Worm (Caenorhabditis elegans) whole organism, young adult: ENCODE measurements around the gene rab-21.

Experiments used
- B0336.3 ChIP-seq: fragments of 200-800 bp; sonication (Bioruptor generic); IDR thresholded peaks from 2 replicates; pipeline ENCODE4 v1.3.6; 2022; ENCODE audit warnings: missing genetic modification characterization, missing compliant biosample characterization
- D2030.7 ChIP-seq: fragments of 200-800 bp; sonication (Bioruptor generic); IDR thresholded peaks from 2 replicates; pipeline ENCODE4 v1.3.6; 2022; ENCODE audit warnings: missing genetic modification reagents, missing genetic modification characterization, missing compliant biosample characterization
- F10E7.11 ChIP-seq: sonication (generic microtip); optimal IDR thresholded peaks from 2 replicates; lab custom pipeline; 2017; ENCODE audit warnings: mild to moderate bottlenecking, missing genetic modification characterization, moderate library complexity, missing compliant biosample characterization
- F33H1.4 ChIP-seq: fragments of 200-800 bp; sonication (Bioruptor generic); IDR thresholded peaks from 2 replicates; pipeline ENCODE4 v1.3.6; 2022; ENCODE audit warnings: missing genetic modification reagents, missing genetic modification characterization, missing compliant biosample characterization
- F49E8.2 ChIP-seq: sonication (generic microtip); optimal IDR thresholded peaks from 3 replicates; lab custom pipeline; 2017; ENCODE audit warnings: missing genetic modification characterization, mild to moderate bottlenecking, missing compliant biosample characterization, antibody characterized with exemption, moderate library complexity; ENCODE audit not compliant: insufficient read depth
- F52B5.7 ChIP-seq: sonication (generic microtip); optimal IDR thresholded peaks from 2 replicates; lab custom pipeline; 2016; ENCODE audit warnings: mild to moderate bottlenecking, missing genetic modification characterization, missing compliant biosample characterization
- F55B11.4 ChIP-seq: sonication (generic microtip); optimal IDR thresholded peaks from 2 replicates; lab custom pipeline; 2016; ENCODE audit warnings: missing compliant biosample characterization, missing genetic modification characterization, borderline replicate concordance; ENCODE audit not compliant: insufficient read depth
- F57A8.1 ChIP-seq: fragments of 200-800 bp; sonication (Bioruptor generic); optimal IDR thresholded peaks from 2 replicates; lab custom pipeline; 2018; ENCODE audit warnings: mild to moderate bottlenecking, missing genetic modification characterization, moderate library complexity, missing compliant biosample characterization
- Y53G8AR.9 ChIP-seq: fragments of 200-800 bp; sonication (Bioruptor generic); conservative IDR thresholded peaks from 2 replicates; pipeline ENCODE4 v1.3.6; 2022; ENCODE audit warnings: missing genetic modification reagents, missing genetic modification characterization, missing compliant biosample characterization
- Y67H2A.10 ChIP-seq: fragments of 200-800 bp; sonication (Bioruptor generic); conservative IDR thresholded peaks from 2 replicates; pipeline ENCODE4 v1.3.6; 2022; ENCODE audit warnings: missing genetic modification reagents, missing genetic modification characterization, missing compliant biosample characterization
- ZK185.1 ChIP-seq: sonication (generic microtip); optimal IDR thresholded peaks from 2 replicates; lab custom pipeline; 2016; ENCODE audit warnings: mild to moderate bottlenecking, missing genetic modification characterization, missing compliant biosample characterization; ENCODE audit not compliant: poor library complexity, severe bottlenecking
- akir-1 ChIP-seq: fragments of 200-800 bp; sonication (Bioruptor generic); optimal IDR thresholded peaks from 2 replicates; lab custom pipeline; 2018; ENCODE audit warnings: mild to moderate bottlenecking, missing genetic modification characterization, moderate library complexity, missing compliant biosample characterization
- ama-1 ChIP-seq, 3 experiments: fragments of 150-350 bp in 1 of 3; sonication (generic microtip) in 2 of 3; optimal IDR thresholded peaks; 2 replicates each; lab custom pipeline; 2014 to 2018; ENCODE audit warnings: missing biosample characterization in 2 of 3, missing genetic modification characterization in 2 of 3, missing genetic modification reagents in 2 of 3
- aptf-3 ChIP-seq: fragments of 200-800 bp; sonication (Bioruptor generic); IDR thresholded peaks from 2 replicates; pipeline ENCODE4 v1.3.6; 2022; ENCODE audit warnings: missing genetic modification characterization, missing compliant biosample characterization
- atf-7 ChIP-seq: sonication (generic microtip); optimal IDR thresholded peaks from 2 replicates; lab custom pipeline; 2017; ENCODE audit warnings: mild to moderate bottlenecking, missing genetic modification characterization, missing compliant biosample characterization
- attf-5 ChIP-seq: fragments of 200-800 bp; sonication (Bioruptor generic); optimal IDR thresholded peaks from 2 replicates; lab custom pipeline; 2018; ENCODE audit warnings: mild to moderate bottlenecking, missing genetic modification characterization, missing compliant biosample characterization
- bed-1 ChIP-seq: fragments of 200-800 bp; sonication (Bioruptor generic); IDR thresholded peaks from 2 replicates; pipeline ENCODE4 v1.3.6; 2022; ENCODE audit warnings: missing genetic modification reagents, missing genetic modification characterization, missing compliant biosample characterization
- bed-2 ChIP-seq: fragments of 200-800 bp; sonication (Bioruptor generic); IDR thresholded peaks from 2 replicates; pipeline ENCODE4 v1.3.6; 2022; ENCODE audit warnings: missing genetic modification reagents, missing genetic modification characterization, missing compliant biosample characterization
- ccch-3 ChIP-seq: fragments of 200-800 bp; sonication (Bioruptor generic); optimal IDR thresholded peaks from 2 replicates; lab custom pipeline; 2018; ENCODE audit warnings: mild to moderate bottlenecking, missing genetic modification characterization, missing compliant biosample characterization
- cebp-1 ChIP-seq, 2 experiments: fragments of 200-800 bp in 1 of 2; sonication (Bioruptor generic) in 1 of 2; sonication (generic microtip) in 1 of 2; IDR thresholded peaks in 1 of 2; optimal IDR thresholded peaks in 1 of 2; 2 replicates each; pipeline versions ENCODE4 v1.3.6 to Lab custom; 2017 to 2022; ENCODE audit warnings: missing compliant biosample characterization in 2 of 2, missing genetic modification characterization in 2 of 2, mild to moderate bottlenecking in 1 of 2, missing genetic modification reagents in 1 of 2, moderate library complexity in 1 of 2
- cebp-2 ChIP-seq: fragments of 200-800 bp; sonication (Bioruptor generic); IDR thresholded peaks from 2 replicates; pipeline ENCODE4 v1.3.6; 2022; ENCODE audit warnings: missing genetic modification characterization, missing compliant biosample characterization
- ceh-27 ChIP-seq: fragments of 200-800 bp; sonication (Bioruptor generic); optimal IDR thresholded peaks from 2 replicates; lab custom pipeline; 2018; ENCODE audit warnings: mild to moderate bottlenecking, missing genetic modification characterization, moderate library complexity, missing compliant biosample characterization
- ceh-79 ChIP-seq: sonication (generic microtip); optimal IDR thresholded peaks from 2 replicates; lab custom pipeline; 2017; ENCODE audit warnings: mild to moderate bottlenecking, missing genetic modification characterization, missing compliant biosample characterization
- die-1 ChIP-seq: sonication (generic microtip); optimal IDR thresholded peaks from 2 replicates; lab custom pipeline; 2016; ENCODE audit warnings: missing genotype, mild to moderate bottlenecking, missing genetic modification characterization, missing compliant biosample characterization
- dox-1 ChIP-seq: fragments of 200-800 bp; sonication (Bioruptor generic); IDR thresholded peaks from 2 replicates; pipeline ENCODE4 v1.3.6; 2022; ENCODE audit warnings: missing genetic modification reagents, missing genetic modification characterization, missing compliant biosample characterization
- dpff-1 ChIP-seq: sonication (generic microtip); optimal IDR thresholded peaks from 2 replicates; lab custom pipeline; 2017; ENCODE audit warnings: mild to moderate bottlenecking, missing genetic modification characterization, missing compliant biosample characterization
- egl-44 ChIP-seq: fragments of 200-800 bp; sonication (Bioruptor generic); IDR thresholded peaks from 2 replicates; pipeline ENCODE4 v1.3.6; 2022; ENCODE audit warnings: missing genetic modification reagents, missing genetic modification characterization, missing compliant biosample characterization
- ekl-4 ChIP-seq: fragments of 200-800 bp; sonication (Bioruptor generic); IDR thresholded peaks from 2 replicates; pipeline ENCODE4 v1.3.6; 2022; ENCODE audit warnings: missing genetic modification reagents, missing genetic modification characterization, missing compliant biosample characterization
- fkh-3 ChIP-seq: sonication (generic microtip); optimal IDR thresholded peaks from 2 replicates; lab custom pipeline; 2016; ENCODE audit warnings: mild to moderate bottlenecking, missing genetic modification characterization, missing compliant biosample characterization
- hmg-1.2 ChIP-seq: fragments of 200-800 bp; sonication (Bioruptor generic); IDR thresholded peaks from 2 replicates; pipeline ENCODE4 v1.3.6; 2022; ENCODE audit warnings: missing genetic modification reagents, missing genetic modification characterization, missing compliant biosample characterization
- madf-8 ChIP-seq: fragments of 200-800 bp; sonication (Bioruptor generic); conservative IDR thresholded peaks from 2 replicates; pipeline ENCODE4 v1.3.6; 2022; ENCODE audit warnings: missing genetic modification reagents, missing genetic modification characterization, missing compliant biosample characterization
- mel-28 ChIP-seq: sonication (generic microtip); optimal IDR thresholded peaks from 2 replicates; lab custom pipeline; 2016; ENCODE audit warnings: borderline replicate concordance, mild to moderate bottlenecking, missing genetic modification characterization, missing compliant biosample characterization
- mxl-1 ChIP-seq: sonication (generic microtip); optimal IDR thresholded peaks from 2 replicates; lab custom pipeline; 2016; ENCODE audit warnings: missing genetic modification characterization, missing compliant biosample characterization
- rcor-1 ChIP-seq: fragments of 200-800 bp; sonication (Bioruptor generic); IDR thresholded peaks from 2 replicates; pipeline ENCODE4 v1.3.6; 2022; ENCODE audit warnings: missing genetic modification reagents, missing genetic modification characterization, missing compliant biosample characterization
- rec-8 ChIP-seq, 2 experiments: sonication (generic microtip); optimal IDR thresholded peaks; 2 replicates each; lab custom pipeline; 2016; ENCODE audit warnings: mild to moderate bottlenecking in 2 of 2, missing genetic modification characterization in 2 of 2, missing genetic modification reagents in 2 of 2, missing genotype in 2 of 2, missing biosample characterization in 1 of 2, missing compliant biosample characterization in 1 of 2, moderate library complexity in 1 of 2
- sdz-38 ChIP-seq: sonication (generic microtip); optimal IDR thresholded peaks from 2 replicates; lab custom pipeline; 2016; ENCODE audit warnings: missing genotype, missing genetic modification characterization, missing compliant biosample characterization
- snpc-1.3 ChIP-seq: sonication (generic microtip); optimal IDR thresholded peaks from 2 replicates; lab custom pipeline; 2017; ENCODE audit warnings: missing genetic modification characterization, mild to moderate bottlenecking, missing compliant biosample characterization, antibody characterized with exemption, moderate library complexity, missing genotype, missing genetic modification reagents; ENCODE audit not compliant: insufficient read depth
- tbx-9 ChIP-seq: sonication (generic microtip); optimal IDR thresholded peaks from 2 replicates; lab custom pipeline; 2016; ENCODE audit warnings: borderline replicate concordance, missing genetic modification characterization, inconsistent platforms, missing compliant biosample characterization
- tlf-1 ChIP-seq: fragments of 200-800 bp; sonication (Bioruptor generic); optimal IDR thresholded peaks from 2 replicates; lab custom pipeline; 2018; ENCODE audit warnings: mild to moderate bottlenecking, missing genetic modification characterization, missing compliant biosample characterization
- unc-62 ChIP-seq: fragments of 150-350 bp; optimal IDR thresholded peaks from 2 replicates; lab custom pipeline; 2014; ENCODE audit warnings: missing biosample characterization, missing genetic modification reagents, missing genetic modification characterization
- zfh-2 ChIP-seq: fragments of 200-800 bp; sonication (Bioruptor generic); conservative IDR thresholded peaks from 2 replicates; pipeline ENCODE4 v1.3.6; 2022; ENCODE audit warnings: missing genetic modification reagents, missing genetic modification characterization, missing compliant biosample characterization
- zim-3 ChIP-seq: sonication (generic microtip); optimal IDR thresholded peaks from 2 replicates; lab custom pipeline; 2017; ENCODE audit warnings: mild to moderate bottlenecking, missing genetic modification characterization, moderate library complexity, missing compliant biosample characterization
- ztf-28 ChIP-seq: fragments of 200-800 bp; sonication (Bioruptor generic); IDR thresholded peaks from 2 replicates; pipeline ENCODE4 v1.3.6; 2022; ENCODE audit warnings: missing genetic modification reagents, missing genetic modification characterization, missing compliant biosample characterization

rab-21 gene

DNA sequence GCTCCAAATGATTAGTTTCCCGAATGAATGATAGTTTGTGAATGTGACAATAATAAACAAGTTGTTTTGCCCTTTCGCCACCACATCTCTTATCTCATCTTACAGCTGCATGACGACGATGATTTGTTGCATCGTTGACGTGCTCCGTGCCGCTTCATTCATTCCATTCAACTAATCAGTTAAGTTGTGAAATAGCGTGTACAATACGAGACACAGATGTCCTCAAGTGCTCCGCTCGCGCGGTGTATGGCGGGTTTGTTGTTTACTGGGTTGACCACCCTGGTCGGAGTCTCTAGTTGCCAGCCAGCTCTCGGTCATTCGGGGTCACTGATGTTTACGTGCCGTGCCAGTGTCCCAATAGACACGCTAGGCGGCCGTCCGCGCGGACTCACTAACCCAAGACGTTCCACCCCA, 33.1 kb upstream of the rab-21 start:
- TF ChIP-seq tbx-9, result peak; percentile 58
- TF ChIP-seq ZK185.1, result peak; percentile 49
- peak; percentile 50; the same call in 1 of the 2 replicates for TF ChIP-seq cebp-1 (GFP tag; IDR thresholded peaks at IDR 0.05; lab: Robert Waterston, UW)
- peak; percentile 27 for TF ChIP-seq cebp-1 (tag; optimal IDR thresholded peaks at IDR 0.05; lab: Kevin White, UChicago)
- TF ChIP-seq dox-1 (GFP tag; lab: Robert Waterston, UW), result peak; percentile 10; the same call in 1 of the 2 replicates
- peak; percentile 4 for TF ChIP-seq F52B5.7
- no peak; the same call in 1 of the 2 replicates for TF ChIP-seq hmg-1.2 (GFP tag; lab: Robert Waterston, UW)
- TF ChIP-seq F33H1.4 (GFP tag; lab: Robert Waterston, UW), result no peak
- TF ChIP-seq rcor-1 (GFP tag; lab: Robert Waterston, UW), result no peak
- 0 out of 2 replicates have a peak, but pooled peaks have one; percentile 25 for TF ChIP-seq ztf-28 (GFP tag; lab: Robert Waterston, UW)
- TF ChIP-seq egl-44, result no peak; the same call in 1 of the 2 replicates
- TF ChIP-seq ceh-27 (GFP tag; lab: Kevin White, UChicago), result no peak
- peak; percentile 73 for TF ChIP-seq zfh-2 (GFP tag; lab: Robert Waterston, UW)
- no peak for TF ChIP-seq dpff-1 (tag; lab: Kevin White, UChicago)
- no peak for TF ChIP-seq ama-1 (optimal IDR thresholded peaks at IDR 0.05; lab: Kevin White, UChicago)
- peak in 1 of 2 experiments; percentile 22 for TF ChIP-seq ama-1 (GFP tag; optimal IDR thresholded peaks at IDR 0.05; lab: Kevin White, UChicago)
- TF ChIP-seq F49E8.2 (tag; lab: Kevin White, UChicago), result no peak
- TF ChIP-seq die-1 (tag; lab: Kevin White, UChicago), result no peak
- no peak for TF ChIP-seq ceh-79 (tag; lab: Kevin White, UChicago)
- no peak for TF ChIP-seq madf-8 (GFP tag; lab: Robert Waterston, UW)
- TF ChIP-seq B0336.3 (GFP tag; lab: Robert Waterston, UW), result no peak; the same call in 1 of the 2 replicates

DNA sequence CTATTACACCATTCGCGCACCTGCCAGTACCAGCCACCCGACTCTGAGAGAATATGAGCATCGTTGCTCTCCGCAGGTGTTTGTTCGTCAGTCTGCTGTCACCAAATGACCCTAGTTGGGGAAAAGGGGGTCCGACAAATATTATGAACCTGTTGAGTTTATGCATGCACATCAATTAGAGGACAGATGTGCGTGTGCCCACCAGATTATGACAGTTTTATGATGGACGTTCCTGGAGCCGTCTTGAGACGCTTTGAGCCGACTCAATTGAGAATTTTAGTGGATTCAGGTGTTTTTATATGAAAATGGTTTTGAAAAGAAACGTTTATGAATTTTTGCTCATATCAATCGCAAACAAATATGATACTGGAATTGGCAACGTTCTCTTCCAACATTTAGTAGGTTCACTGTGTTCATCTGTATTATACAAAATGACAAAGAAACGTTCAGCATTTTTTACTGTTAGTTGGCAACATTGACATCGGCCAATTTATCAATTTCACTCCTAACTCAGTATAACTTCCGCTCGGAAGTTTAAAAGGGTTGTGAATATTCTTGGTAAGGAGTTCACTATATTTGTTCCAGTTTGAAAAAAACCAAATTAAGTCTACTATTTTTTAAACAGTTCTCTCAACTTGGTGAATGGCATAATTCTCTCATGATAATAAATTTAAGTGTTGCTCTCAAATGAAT, 32.6 kb upstream of the rab-21 start:
- peak; percentile 63 for TF ChIP-seq mxl-1 (tag; lab: Kevin White, UChicago)
- peak; percentile 4; the same call in 1 of the 2 replicates for TF ChIP-seq hmg-1.2 (GFP tag; lab: Robert Waterston, UW)
- no peak for TF ChIP-seq zim-3 (tag; lab: Kevin White, UChicago)
- peak; percentile 93 for TF ChIP-seq Y53G8AR.9
- TF ChIP-seq ama-1 (optimal IDR thresholded peaks at IDR 0.05; lab: Kevin White, UChicago), result peak; percentile 96
- no peak for TF ChIP-seq ama-1 (GFP tag; optimal IDR thresholded peaks at IDR 0.05; lab: Kevin White, UChicago)
- 0 out of 2 replicates have a peak, but pooled peaks have one; percentile 9 for TF ChIP-seq rcor-1 (GFP tag; lab: Robert Waterston, UW)
- TF ChIP-seq egl-44, result 0 out of 2 replicates have a peak, but pooled peaks have one; percentile 10
- TF ChIP-seq snpc-1.3, result peak; percentile 55
- TF ChIP-seq unc-62 (GFP tag; lab: Kevin White, UChicago), result no peak
- no peak for TF ChIP-seq fkh-3 (tag; lab: Kevin White, UChicago)
- peak; percentile 12 for TF ChIP-seq mel-28 (tag; lab: Kevin White, UChicago)
- no peak for TF ChIP-seq F55B11.4 (tag; lab: Kevin White, UChicago)
- no peak for TF ChIP-seq bed-2 (GFP tag; lab: Robert Waterston, UW)
- TF ChIP-seq D2030.7 (GFP tag; lab: Robert Waterston, UW), result no peak
- TF ChIP-seq bed-1 (GFP tag; lab: Robert Waterston, UW), result no peak
- TF ChIP-seq tlf-1 (GFP tag; lab: Kevin White, UChicago), result peak; percentile 90
- TF ChIP-seq atf-7 (tag; lab: Kevin White, UChicago), result peak; percentile 2
- no peak for TF ChIP-seq rec-8 (tag; optimal IDR thresholded peaks at IDR 0.05; lab: Kevin White, UChicago)
- peak; percentile 63 for TF ChIP-seq aptf-3 (GFP tag; lab: Robert Waterston, UW)
- peak; percentile 19 for TF ChIP-seq akir-1
- no peak for TF ChIP-seq sdz-38 (tag; lab: Kevin White, UChicago)
- no peak; the same call in 1 of the 2 replicates for TF ChIP-seq ekl-4 (GFP tag; lab: Robert Waterston, UW)
- no peak for TF ChIP-seq F57A8.1 (GFP tag; lab: Kevin White, UChicago)
- no peak for TF ChIP-seq ccch-3
- TF ChIP-seq cebp-2, result 0 out of 2 replicates have a peak, but pooled peaks have one; percentile 23
- TF ChIP-seq F10E7.11, result no peak
- peak; percentile 70 for TF ChIP-seq attf-5 (GFP tag; lab: Kevin White, UChicago)
- TF ChIP-seq Y67H2A.10 (GFP tag; lab: Robert Waterston, UW), result no peak
